Worm (Caenorhabditis elegans) whole organism, young adult: ENCODE results near the gene nbs-1.

Source experiments
- B0336.3 ChIP-seq: fragments of 200-800 bp; sonication (Bioruptor generic); IDR thresholded peaks from 2 replicates; pipeline ENCODE4 v1.3.6; 2022; ENCODE audit warnings: missing genetic modification characterization, missing compliant biosample characterization
- D2030.7 ChIP-seq: fragments of 200-800 bp; sonication (Bioruptor generic); IDR thresholded peaks from 2 replicates; pipeline ENCODE4 v1.3.6; 2022; ENCODE audit warnings: missing genetic modification reagents, missing genetic modification characterization, missing compliant biosample characterization
- F10E7.11 ChIP-seq: sonication (generic microtip); optimal IDR thresholded peaks from 2 replicates; lab custom pipeline; 2017; ENCODE audit warnings: mild to moderate bottlenecking, missing genetic modification characterization, moderate library complexity, missing compliant biosample characterization
- F49E8.2 ChIP-seq: sonication (generic microtip); optimal IDR thresholded peaks from 3 replicates; lab custom pipeline; 2017; ENCODE audit warnings: missing genetic modification characterization, mild to moderate bottlenecking, missing compliant biosample characterization, antibody characterized with exemption, moderate library complexity; ENCODE audit not compliant: insufficient read depth
- Y53F4B.3 ChIP-seq: fragments of 200-800 bp; sonication (Bioruptor generic); IDR thresholded peaks from 2 replicates; pipeline ENCODE4 v1.3.6; 2022; ENCODE audit warnings: missing genetic modification reagents, missing genetic modification characterization, missing compliant biosample characterization
- Y53G8AR.9 ChIP-seq: fragments of 200-800 bp; sonication (Bioruptor generic); conservative IDR thresholded peaks from 2 replicates; pipeline ENCODE4 v1.3.6; 2022; ENCODE audit warnings: missing genetic modification reagents, missing genetic modification characterization, missing compliant biosample characterization
- ZK185.1 ChIP-seq: sonication (generic microtip); optimal IDR thresholded peaks from 2 replicates; lab custom pipeline; 2016; ENCODE audit warnings: mild to moderate bottlenecking, missing genetic modification characterization, missing compliant biosample characterization; ENCODE audit not compliant: poor library complexity, severe bottlenecking
- attf-3 ChIP-seq: fragments of 200-800 bp; sonication (Bioruptor generic); conservative IDR thresholded peaks from 2 replicates; pipeline ENCODE4 v1.3.6; 2022; ENCODE audit warnings: missing genetic modification reagents, missing genetic modification characterization, missing compliant biosample characterization
- attf-5 ChIP-seq: fragments of 200-800 bp; sonication (Bioruptor generic); optimal IDR thresholded peaks from 2 replicates; lab custom pipeline; 2018; ENCODE audit warnings: mild to moderate bottlenecking, missing genetic modification characterization, missing compliant biosample characterization
- ceh-79 ChIP-seq: sonication (generic microtip); optimal IDR thresholded peaks from 2 replicates; lab custom pipeline; 2017; ENCODE audit warnings: mild to moderate bottlenecking, missing genetic modification characterization, missing compliant biosample characterization
- ceh-91 ChIP-seq: fragments of 200-800 bp; sonication (Bioruptor generic); IDR thresholded peaks from 2 replicates; pipeline ENCODE4 v1.3.6; 2022; ENCODE audit warnings: missing genetic modification reagents, missing genetic modification characterization, missing compliant biosample characterization
- dox-1 ChIP-seq: fragments of 200-800 bp; sonication (Bioruptor generic); IDR thresholded peaks from 2 replicates; pipeline ENCODE4 v1.3.6; 2022; ENCODE audit warnings: missing genetic modification reagents, missing genetic modification characterization, missing compliant biosample characterization
- dpl-1 ChIP-seq: fragments of 150-350 bp; optimal IDR thresholded peaks from 2 replicates; lab custom pipeline; 2014; ENCODE audit warnings: missing biosample characterization, missing genetic modification reagents, missing genetic modification characterization
- efl-1 ChIP-seq: fragments of 150-350 bp; optimal IDR thresholded peaks from 2 replicates; lab custom pipeline; 2014; ENCODE audit warnings: missing biosample characterization, missing genetic modification reagents, missing genetic modification characterization
- egl-18 ChIP-seq: fragments of 200-800 bp; sonication (Bioruptor generic); IDR thresholded peaks from 2 replicates; pipeline ENCODE4 v1.3.6; 2022; ENCODE audit warnings: missing genetic modification reagents, missing genetic modification characterization, missing compliant biosample characterization
- egl-44 ChIP-seq: fragments of 200-800 bp; sonication (Bioruptor generic); IDR thresholded peaks from 2 replicates; pipeline ENCODE4 v1.3.6; 2022; ENCODE audit warnings: missing genetic modification reagents, missing genetic modification characterization, missing compliant biosample characterization
- ekl-4 ChIP-seq: fragments of 200-800 bp; sonication (Bioruptor generic); IDR thresholded peaks from 2 replicates; pipeline ENCODE4 v1.3.6; 2022; ENCODE audit warnings: missing genetic modification reagents, missing genetic modification characterization, missing compliant biosample characterization
- ets-4 ChIP-seq: fragments of 200-800 bp; sonication (Bioruptor generic); optimal IDR thresholded peaks from 2 replicates; lab custom pipeline; 2018; ENCODE audit warnings: mild to moderate bottlenecking, missing genetic modification characterization, missing compliant biosample characterization
- him-1 ChIP-seq: sonication (generic microtip); optimal IDR thresholded peaks from 2 replicates; lab custom pipeline; 2016; ENCODE audit warnings: missing genotype, missing genetic modification reagents, missing genetic modification characterization, missing compliant biosample characterization
- hlh-26 ChIP-seq: fragments of 200-800 bp; sonication (Bioruptor generic); conservative IDR thresholded peaks from 2 replicates; pipeline ENCODE4 v1.3.6; 2022; ENCODE audit warnings: missing genetic modification reagents, missing genetic modification characterization, missing compliant biosample characterization
- hmg-1.2 ChIP-seq: fragments of 200-800 bp; sonication (Bioruptor generic); IDR thresholded peaks from 2 replicates; pipeline ENCODE4 v1.3.6; 2022; ENCODE audit warnings: missing genetic modification reagents, missing genetic modification characterization, missing compliant biosample characterization
- hmg-20 ChIP-seq: fragments of 200-800 bp; sonication (Bioruptor generic); IDR thresholded peaks from 2 replicates; pipeline ENCODE4 v1.3.6; 2022; ENCODE audit warnings: missing genetic modification reagents, missing genetic modification characterization, missing compliant biosample characterization
- lin-26 ChIP-seq: fragments of 200-800 bp; sonication (Bioruptor generic); IDR thresholded peaks from 2 replicates; pipeline ENCODE4 v1.3.6; 2022; ENCODE audit warnings: missing genetic modification reagents, missing genetic modification characterization, missing compliant biosample characterization
- lin-54 ChIP-seq: fragments of 200-800 bp; sonication (Bioruptor generic); optimal IDR thresholded peaks from 2 replicates; lab custom pipeline; 2018; ENCODE audit warnings: mild to moderate bottlenecking, missing genetic modification characterization, missing compliant biosample characterization
- lir-1 ChIP-seq: fragments of 200-800 bp; sonication (Bioruptor generic); conservative IDR thresholded peaks from 2 replicates; pipeline ENCODE4 v1.3.6; 2022; ENCODE audit warnings: missing genetic modification reagents, missing genetic modification characterization, missing compliant biosample characterization
- lsl-1 ChIP-seq: fragments of 200-800 bp; sonication (Bioruptor generic); optimal IDR thresholded peaks from 2 replicates; lab custom pipeline; 2018; ENCODE audit warnings: mild to moderate bottlenecking, missing genetic modification characterization, moderate library complexity, missing compliant biosample characterization
- madf-6 ChIP-seq: fragments of 200-800 bp; sonication (Bioruptor generic); IDR thresholded peaks from 2 replicates; pipeline ENCODE4 v1.3.6; 2022; ENCODE audit warnings: missing genetic modification reagents, missing genetic modification characterization, missing compliant biosample characterization
- mxl-1 ChIP-seq: sonication (generic microtip); optimal IDR thresholded peaks from 2 replicates; lab custom pipeline; 2016; ENCODE audit warnings: missing genetic modification characterization, missing compliant biosample characterization
- nhr-90 ChIP-seq: sonication (generic microtip); optimal IDR thresholded peaks from 2 replicates; lab custom pipeline; 2016; ENCODE audit warnings: missing genotype, mild to moderate bottlenecking, missing genetic modification characterization, missing compliant biosample characterization
- pha-4 ChIP-seq: fragments of 150-350 bp; sonication (generic microtip); optimal IDR thresholded peaks from 2 replicates; lab custom pipeline; 2014; ENCODE audit warnings: missing biosample characterization, missing genetic modification reagents, missing genetic modification characterization
- rpc-1 ChIP-seq, 2 experiments: fragments of 150-350 bp in 1 of 2; sonication (generic microtip) in 1 of 2; optimal IDR thresholded peaks; 2 replicates each; lab custom pipeline; 2014 to 2018; ENCODE audit warnings: missing biosample characterization in 1 of 2, missing genetic modification characterization in 1 of 2, missing genetic modification reagents in 1 of 2, missing genotype in 1 of 2
- sdz-38 ChIP-seq: sonication (generic microtip); optimal IDR thresholded peaks from 2 replicates; lab custom pipeline; 2016; ENCODE audit warnings: missing genotype, missing genetic modification characterization, missing compliant biosample characterization
- snpc-1.1 ChIP-seq: sonication (generic microtip); optimal IDR thresholded peaks from 2 replicates; lab custom pipeline; 2017; ENCODE audit warnings: missing genetic modification characterization, mild to moderate bottlenecking, missing compliant biosample characterization, antibody characterized with exemption, moderate library complexity, missing genotype, missing genetic modification reagents; ENCODE audit not compliant: insufficient read depth
- snpc-1.3 ChIP-seq: sonication (generic microtip); optimal IDR thresholded peaks from 2 replicates; lab custom pipeline; 2017; ENCODE audit warnings: missing genetic modification characterization, mild to moderate bottlenecking, missing compliant biosample characterization, antibody characterized with exemption, moderate library complexity, missing genotype, missing genetic modification reagents; ENCODE audit not compliant: insufficient read depth
- sptf-2 ChIP-seq: fragments of 200-800 bp; sonication (Bioruptor generic); optimal IDR thresholded peaks from 2 replicates; lab custom pipeline; 2018; ENCODE audit warnings: mild to moderate bottlenecking, missing genetic modification characterization, missing compliant biosample characterization
- tbp1 ChIP-seq: fragments of 200-800 bp; sonication (Bioruptor generic); optimal IDR thresholded peaks from 2 replicates; lab custom pipeline; 2018; ENCODE audit warnings: mild to moderate bottlenecking, missing genetic modification characterization, missing compliant biosample characterization
- xnd-1 ChIP-seq: sonication (generic microtip); optimal IDR thresholded peaks from 2 replicates; lab custom pipeline; 2016; ENCODE audit warnings: missing genotype, missing genetic modification reagents, missing genetic modification characterization, missing compliant biosample characterization
- ztf-26 ChIP-seq: sonication (generic microtip); optimal IDR thresholded peaks from 2 replicates; lab custom pipeline; 2017; ENCODE audit warnings: missing genetic modification characterization, missing compliant biosample characterization
- ztf-6 ChIP-seq: fragments of 200-800 bp; sonication (Bioruptor generic); IDR thresholded peaks from 2 replicates; pipeline ENCODE4 v1.3.6; 2022; ENCODE audit warnings: missing genetic modification reagents, missing genetic modification characterization, missing compliant biosample characterization

The nbs-1 gene

ce11 chrII:11105981-11106711 is 9.9 kb upstream of the nbs-1 start, which contains the start of gene nasp-1 (continued):
- TF ChIP-seq dpl-1 (GFP tag; lab: Kevin White, UChicago) (peak; percentile 83), lin-26 (peak; percentile 48; the same call in 1 of the 2 replicates), madf-6 (GFP tag; lab: Robert Waterston, UW) (peak; percentile 90), sdz-38 (no peak), lir-1 (GFP tag; lab: Robert Waterston, UW) (no peak), pha-4 (tag; lab: Kevin White, UChicago) (no peak), F49E8.2 (peak; percentile 50), D2030.7 (GFP tag; lab: Robert Waterston, UW) (peak; percentile 81), snpc-1.1 (tag; lab: Kevin White, UChicago) (no peak), mxl-1 (tag; lab: Kevin White, UChicago) (no peak), lin-54 (no peak), ztf-6 (GFP tag; lab: Robert Waterston, UW) (no peak), sptf-2 (no peak), ceh-91 (GFP tag; lab: Robert Waterston, UW) (peak; percentile 58; the same call in 1 of the 2 replicates), hmg-20 (no peak), tbp1 (GFP tag; lab: Kevin White, UChicago) (peak; percentile 12), egl-18 (GFP tag; lab: Robert Waterston, UW) (no peak), egl-44 (no peak), dox-1 (GFP tag; lab: Robert Waterston, UW) (peak; percentile 38; the same call in 1 of the 2 replicates), Y53G8AR.9 (GFP tag; lab: Robert Waterston, UW) (no peak), attf-5 (no peak), xnd-1 (tag; lab: Kevin White, UChicago) (peak; percentile 30), hmg-1.2 (GFP tag; lab: Robert Waterston, UW) (no peak; the same call in 1 of the 2 replicates), nhr-90 (tag; lab: Kevin White, UChicago) (no peak), hlh-26 (GFP tag; lab: Robert Waterston, UW) (no peak), B0336.3 (GFP tag; lab: Robert Waterston, UW) (no peak), attf-3 (no peak), ets-4 (GFP tag; lab: Kevin White, UChicago) (no peak), him-1 (tag; lab: Kevin White, UChicago) (no peak), snpc-1.3 (tag; lab: Kevin White, UChicago) (peak; percentile 70), lsl-1 (GFP tag; lab: Kevin White, UChicago) (peak; percentile 91), ztf-26 (tag; lab: Kevin White, UChicago) (no peak), efl-1 (GFP tag; lab: Kevin White, UChicago) (peak; percentile 94), F10E7.11 (tag; lab: Kevin White, UChicago) (no peak), ekl-4 (no peak)

DNA sequence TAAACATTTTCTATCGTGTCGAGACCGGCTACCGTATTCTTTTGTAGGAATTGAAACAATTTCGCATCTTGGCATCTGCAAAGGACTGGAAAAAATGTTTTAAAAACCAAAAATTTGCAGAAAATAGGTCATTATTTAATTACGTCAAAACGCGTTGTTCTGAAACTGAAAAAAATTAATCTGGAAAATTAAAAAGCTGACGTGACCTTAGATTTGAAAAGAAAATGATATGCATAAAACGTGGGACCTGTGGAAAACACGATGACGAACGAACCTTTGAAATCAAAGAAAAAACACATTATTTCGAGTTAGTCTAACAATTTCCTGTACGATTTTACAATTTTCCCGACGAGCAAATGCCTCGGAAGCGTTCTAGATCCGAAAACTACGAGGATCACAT is 7.9 kb upstream of the nbs-1 start, which contains the start of gene C09H10.9:
C09H10.9 (plus strand) TSS at position 301 of the 400 bp plus-strand sequence.
- TF ChIP-seq rpc-1 (optimal IDR thresholded peaks at IDR 0.05; lab: Kevin White, UChicago) (no peak), rpc-1 (tag; optimal IDR thresholded peaks at IDR 0.05; lab: Kevin White, UChicago) (no peak), ceh-79 (tag; lab: Kevin White, UChicago) (no peak), egl-18 (GFP tag; lab: Robert Waterston, UW) (no peak), Y53F4B.3 (no peak), F49E8.2 (no peak), ZK185.1 (tag; lab: Kevin White, UChicago) (no peak), xnd-1 (tag; lab: Kevin White, UChicago) (no peak)
- TF ChIP-seq, all 124 proteins: peak for 0
